Worm (Caenorhabditis elegans) whole organism, L1 larva: ENCODE data around the gene hpo-28.

Source experiments
- C04F5.9 ChIP-seq: sonication (generic microtip); optimal IDR thresholded peaks from 2 replicates; lab custom pipeline; 2016; ENCODE audit warnings: missing genetic modification characterization, missing compliant biosample characterization
- C16A3.4 ChIP-seq: fragments of 150-350 bp; optimal IDR thresholded peaks from 2 replicates; lab custom pipeline; 2014; ENCODE audit warnings: missing biosample characterization, missing genetic modification characterization
- aha-1 ChIP-seq: fragments of 150-350 bp; optimal IDR thresholded peaks from 2 replicates; lab custom pipeline; 2014; ENCODE audit warnings: missing biosample characterization, missing genetic modification characterization
- alr-1 ChIP-seq: fragments of 200-800 bp; sonication (Bioruptor generic); optimal IDR thresholded peaks from 2 replicates; lab custom pipeline; 2018; ENCODE audit warnings: borderline replicate concordance, mild to moderate bottlenecking, missing genetic modification characterization, missing compliant biosample characterization
- blmp-1 ChIP-seq: fragments of 150-350 bp; optimal IDR thresholded peaks from 2 replicates; lab custom pipeline; 2014; ENCODE audit warnings: missing biosample characterization, missing genetic modification characterization
- ceh-63 ChIP-seq: fragments of 200-800 bp; sonication (Bioruptor generic); optimal IDR thresholded peaks from 2 replicates; lab custom pipeline; 2018; ENCODE audit warnings: mild to moderate bottlenecking, missing genetic modification characterization, missing compliant biosample characterization
- ceh-8 ChIP-seq: fragments of 200-800 bp; sonication (Bioruptor generic); optimal IDR thresholded peaks from 2 replicates; lab custom pipeline; 2018; ENCODE audit warnings: mild to moderate bottlenecking, missing genetic modification characterization, moderate library complexity, missing compliant biosample characterization
- ceh-82 ChIP-seq, 3 experiments: fragments of 150-350 bp in 1 of 3; sonication (generic microtip) in 2 of 3; optimal IDR thresholded peaks; 2 replicates each; lab custom pipeline; 2014 to 2017; ENCODE audit warnings: missing biosample characterization in 3 of 3, missing genetic modification characterization in 3 of 3
- ceh-90 ChIP-seq: sonication (generic microtip); optimal IDR thresholded peaks from 2 replicates; lab custom pipeline; 2016; ENCODE audit warnings: missing genetic modification characterization, missing compliant biosample characterization
- dpl-1 ChIP-seq, 3 experiments: fragments of 150-350 bp in 2 of 3; sonication (generic microtip) in 1 of 3; optimal IDR thresholded peaks; 2 replicates each; lab custom pipeline; 2014 to 2017; ENCODE audit warnings: missing biosample characterization in 3 of 3, missing genetic modification characterization in 3 of 3, missing genetic modification reagents in 3 of 3
- efl-1 ChIP-seq, 4 experiments: fragments of 150-350 bp; optimal IDR thresholded peaks in 3 of 4; peaks in 1 of 4; 1 replicate in 1 of 4; 2 replicates in 3 of 4; lab custom pipeline; 2014; ENCODE audit warnings: missing biosample characterization in 2 of 4, missing genetic modification characterization in 2 of 4, missing genetic modification reagents in 2 of 4
- efl-3 ChIP-seq: fragments of 200-800 bp; sonication (Bioruptor generic); optimal IDR thresholded peaks from 2 replicates; lab custom pipeline; 2018; ENCODE audit warnings: mild to moderate bottlenecking, missing genetic modification characterization, missing compliant biosample characterization
- egl-13 ChIP-seq: sonication (generic microtip); optimal IDR thresholded peaks from 2 replicates; lab custom pipeline; 2016; ENCODE audit warnings: missing genotype, missing genetic modification reagents, missing genetic modification characterization, missing compliant biosample characterization
- egl-27 ChIP-seq, 2 experiments: fragments of 150-350 bp in 1 of 2; sonication (generic microtip); optimal IDR thresholded peaks; 3 replicates each; lab custom pipeline; 2017 to 2018; ENCODE audit warnings: missing biosample characterization in 2 of 2, missing genetic modification characterization in 2 of 2, missing genetic modification reagents in 2 of 2
- elt-2 ChIP-seq: sonication (generic microtip); optimal IDR thresholded peaks from 2 replicates; lab custom pipeline; 2016; ENCODE audit warnings: missing genetic modification characterization, mild to moderate bottlenecking, inconsistent platforms, missing compliant biosample characterization, missing genetic modification reagents
- ets-5 ChIP-seq: fragments of 200-800 bp; sonication (Bioruptor generic); IDR thresholded peaks from 2 replicates; pipeline ENCODE4 v1.3.6; 2022; ENCODE audit warnings: missing genetic modification characterization, missing compliant biosample characterization
- fkh-10 ChIP-seq: sonication (generic microtip); optimal IDR thresholded peaks from 2 replicates; lab custom pipeline; 2017; ENCODE audit warnings: missing biosample characterization, missing genetic modification reagents, missing genetic modification characterization
- fos-1 ChIP-seq: fragments of 150-350 bp; optimal IDR thresholded peaks from 2 replicates; lab custom pipeline; 2014; ENCODE audit warnings: missing biosample characterization, missing genetic modification characterization
- grh-1 ChIP-seq: fragments of 200-800 bp; sonication (Bioruptor generic); IDR thresholded peaks from 2 replicates; pipeline ENCODE4 v1.3.6; 2022; ENCODE audit warnings: missing genetic modification reagents, missing genetic modification characterization, missing compliant biosample characterization
- hlh-17 ChIP-seq: fragments of 200-800 bp; sonication (Bioruptor generic); optimal IDR thresholded peaks from 2 replicates; lab custom pipeline; 2018; ENCODE audit warnings: missing genetic modification characterization, mild to moderate bottlenecking, missing compliant biosample characterization, moderate library complexity, borderline replicate concordance
- hpl-2 ChIP-seq: fragments of 150-350 bp; optimal IDR thresholded peaks from 2 replicates; lab custom pipeline; 2014; ENCODE audit warnings: missing biosample characterization, missing genetic modification reagents, missing genetic modification characterization
- irx-1 ChIP-seq: sonication (generic microtip); optimal IDR thresholded peaks from 2 replicates; lab custom pipeline; 2016; ENCODE audit warnings: missing genetic modification characterization, missing compliant biosample characterization
- isw-1 ChIP-seq: fragments of 200-800 bp; sonication (Bioruptor generic); IDR thresholded peaks from 2 replicates; pipeline ENCODE4 v1.3.6; 2022; ENCODE audit warnings: missing genetic modification characterization, missing compliant biosample characterization
- lin-13 ChIP-seq: fragments of 150-350 bp; optimal IDR thresholded peaks from 2 replicates; lab custom pipeline; 2014; ENCODE audit warnings: missing biosample characterization, missing genetic modification reagents, missing genetic modification characterization
- lin-14 ChIP-seq: fragments of 200-800 bp; sonication (Bioruptor generic); optimal IDR thresholded peaks from 2 replicates; lab custom pipeline; 2018; ENCODE audit warnings: mild to moderate bottlenecking, missing genetic modification characterization, moderate library complexity, missing compliant biosample characterization
- lin-15B ChIP-seq: fragments of 150-350 bp; sonication (generic microtip); optimal IDR thresholded peaks from 3 replicates; lab custom pipeline; 2014; ENCODE audit warnings: missing biosample characterization, missing genetic modification characterization
- lin-35 ChIP-seq, 2 experiments: fragments of 150-350 bp; optimal IDR thresholded peaks; 2 replicates each; lab custom pipeline; 2014; ENCODE audit warnings: missing biosample characterization in 2 of 2, missing genetic modification characterization in 2 of 2, missing genetic modification reagents in 2 of 2
- lir-3 ChIP-seq: sonication (generic microtip); optimal IDR thresholded peaks from 2 replicates; lab custom pipeline; 2016; ENCODE audit warnings: mild to moderate bottlenecking, missing genetic modification characterization, moderate library complexity, missing compliant biosample characterization; ENCODE audit not compliant: poor library complexity
- mdl-1 ChIP-seq, 2 experiments: fragments of 150-350 bp; optimal IDR thresholded peaks; 2 replicates each; lab custom pipeline; 2014 to 2017; ENCODE audit warnings: missing biosample characterization in 2 of 2, missing genetic modification characterization in 2 of 2, inconsistent platforms in 1 of 2
- mef-2 ChIP-seq: fragments of 150-350 bp; optimal IDR thresholded peaks from 2 replicates; lab custom pipeline; 2014; ENCODE audit warnings: missing biosample characterization, missing genetic modification characterization
- nhr-12 ChIP-seq: sonication (generic microtip); optimal IDR thresholded peaks from 2 replicates; lab custom pipeline; 2017; ENCODE audit warnings: missing biosample characterization, missing genetic modification characterization
- nhr-20 ChIP-seq: sonication (generic microtip); optimal IDR thresholded peaks from 2 replicates; lab custom pipeline; 2016; ENCODE audit warnings: mild to moderate bottlenecking, missing genetic modification characterization, missing compliant biosample characterization
- nhr-47 ChIP-seq: sonication (generic microtip); optimal IDR thresholded peaks from 2 replicates; lab custom pipeline; 2016; ENCODE audit warnings: mild to moderate bottlenecking, missing genetic modification characterization, moderate library complexity, missing compliant biosample characterization
- nhr-71 ChIP-seq: sonication (generic microtip); optimal IDR thresholded peaks from 2 replicates; lab custom pipeline; 2016; ENCODE audit warnings: mild to moderate bottlenecking, missing genetic modification characterization, moderate library complexity, missing compliant biosample characterization
- nhr-76 ChIP-seq: sonication (generic microtip); optimal IDR thresholded peaks from 2 replicates; lab custom pipeline; 2017; ENCODE audit warnings: missing biosample characterization, missing genetic modification characterization
- rnt-1 ChIP-seq: sonication (generic microtip); optimal IDR thresholded peaks from 2 replicates; lab custom pipeline; 2016; ENCODE audit warnings: mild to moderate bottlenecking, missing genetic modification characterization, moderate library complexity, missing compliant biosample characterization
- snpc-4 ChIP-seq: fragments of 150-350 bp; optimal IDR thresholded peaks from 2 replicates; lab custom pipeline; 2014; ENCODE audit warnings: missing biosample characterization, missing genetic modification characterization
- snu-23 ChIP-seq: sonication (generic microtip); optimal IDR thresholded peaks from 2 replicates; lab custom pipeline; 2016; ENCODE audit warnings: missing genetic modification characterization, missing compliant biosample characterization
- sox-4 ChIP-seq: sonication (generic microtip); optimal IDR thresholded peaks from 2 replicates; lab custom pipeline; 2016; ENCODE audit warnings: missing genetic modification characterization, missing compliant biosample characterization
- sptf-1 ChIP-seq: fragments of 150-350 bp; optimal IDR thresholded peaks from 2 replicates; lab custom pipeline; 2014; ENCODE audit warnings: missing biosample characterization, missing genetic modification characterization
- tbx-2 ChIP-seq: sonication (generic microtip); optimal IDR thresholded peaks from 2 replicates; lab custom pipeline; 2016; ENCODE audit warnings: missing genetic modification characterization, missing compliant biosample characterization
- unc-30 ChIP-seq: sonication (generic microtip); optimal IDR thresholded peaks from 2 replicates; lab custom pipeline; 2017; ENCODE audit warnings: missing biosample characterization, missing genetic modification characterization
- unc-86 ChIP-seq: sonication (generic microtip); optimal IDR thresholded peaks from 2 replicates; lab custom pipeline; 2016; ENCODE audit warnings: missing genetic modification characterization, missing compliant biosample characterization
- ztf-11 ChIP-seq, 2 experiments: sonication (generic microtip); optimal IDR thresholded peaks; 2 replicates each; lab custom pipeline; 2016 to 2017; ENCODE audit warnings: missing genetic modification characterization in 2 of 2, missing biosample characterization in 1 of 2, missing compliant biosample characterization in 1 of 2
- ztf-4 ChIP-seq: fragments of 150-350 bp; optimal IDR thresholded peaks from 2 replicates; lab custom pipeline; 2014; ENCODE audit warnings: missing biosample characterization, missing genetic modification characterization

The hpo-28 gene

ce11 chrIII:5678935-5679334 is 30.2 kb downstream of the hpo-28 start, which contains the start of the genes ska-3 and rps-12 (continued):
- TF ChIP-seq elt-2 (tag; lab: Kevin White, UChicago): peak; percentile 91
- peak; percentile 83 for TF ChIP-seq ceh-63 (GFP tag; lab: Kevin White, UChicago)
- TF ChIP-seq unc-86 (tag; lab: Kevin White, UChicago): peak; percentile 99
- TF ChIP-seq lin-35 (GFP tag; optimal IDR thresholded peaks at IDR 0.05; lab: Kevin White, UChicago): peak; percentile 98 to 100
- peak; percentile 99 for TF ChIP-seq lin-13 (GFP tag; lab: Kevin White, UChicago)
- TF ChIP-seq lin-15B (tag; lab: Kevin White, UChicago): peak; percentile 100
- peak; percentile 89 for TF ChIP-seq sox-4 (tag; lab: Kevin White, UChicago)
- peak; percentile 99 for TF ChIP-seq snu-23
- peak; percentile 97 for TF ChIP-seq ceh-8
- TF ChIP-seq nhr-71 (tag; lab: Kevin White, UChicago): peak; percentile 99
- peak; percentile 54 to 99 for TF ChIP-seq mdl-1 (tag; optimal IDR thresholded peaks at IDR 0.05; lab: Kevin White, UChicago)
- peak; percentile 91 for TF ChIP-seq aha-1
- TF ChIP-seq tbx-2 (tag; lab: Kevin White, UChicago): peak; percentile 99
- TF ChIP-seq snpc-4 (tag; lab: Kevin White, UChicago): peak; percentile 93
- TF ChIP-seq hpl-2 (GFP tag; lab: Kevin White, UChicago): peak; percentile 96
- peak; percentile 99 for TF ChIP-seq nhr-20 (tag; lab: Kevin White, UChicago)
- no peak for TF ChIP-seq hlh-17
- peak; percentile 98 to 99 for TF ChIP-seq efl-1 (optimal IDR thresholded peaks at IDR 0.05; lab: Kevin White, UChicago)
- TF ChIP-seq efl-1 (GFP tag; optimal IDR thresholded peaks at IDR 0.05 in 1 of 2; lab: Kevin White, UChicago): peak; percentile 95 to 100
- TF ChIP-seq lir-3: peak; percentile 93
- peak; percentile 96 for TF ChIP-seq egl-13 (tag; lab: Kevin White, UChicago)
- TF ChIP-seq blmp-1 (tag; lab: Kevin White, UChicago): peak; percentile 92
- TF ChIP-seq nhr-47 (tag; lab: Kevin White, UChicago): peak; percentile 99
- peak; percentile 82 for TF ChIP-seq nhr-76 (tag; lab: Kevin White, UChicago)
- TF ChIP-seq mef-2 (tag; lab: Kevin White, UChicago): peak; percentile 94
- TF ChIP-seq fkh-10 (GFP tag; lab: Kevin White, UChicago): peak; percentile 99
- peak; percentile 100 for TF ChIP-seq C16A3.4 (tag; lab: Kevin White, UChicago)
- TF ChIP-seq isw-1 (GFP tag; lab: Robert Waterston, UW): peak; percentile 99
- peak; percentile 40 for TF ChIP-seq efl-3 (GFP tag; lab: Kevin White, UChicago)
- peak; percentile 99 for TF ChIP-seq rnt-1 (tag; lab: Kevin White, UChicago)
- TF ChIP-seq grh-1 (GFP tag; lab: Robert Waterston, UW): peak; percentile 97
- TF ChIP-seq unc-30 (tag; lab: Kevin White, UChicago): peak; percentile 33
- peak; percentile 98 for TF ChIP-seq lin-14
- TF ChIP-seq C04F5.9 (tag; lab: Kevin White, UChicago): peak; percentile 96
- peak; percentile 98 for TF ChIP-seq fos-1
- TF ChIP-seq irx-1 (tag; lab: Kevin White, UChicago): peak; percentile 96
- no peak for TF ChIP-seq sptf-1 (tag; lab: Kevin White, UChicago)
- no peak for TF ChIP-seq ets-5 (GFP tag; lab: Robert Waterston, UW)
- TF ChIP-seq nhr-12: peak; percentile 58
- TF ChIP-seq ztf-11 (tag; optimal IDR thresholded peaks at IDR 0.05; lab: Kevin White, UChicago): peak; percentile 29 to 93
- TF ChIP-seq dpl-1 (GFP tag; optimal IDR thresholded peaks at IDR 0.05; lab: Kevin White, UChicago): peak; percentile 97 to 99 (median 98)
- peak; percentile 90 to 92 for TF ChIP-seq egl-27 (tag; optimal IDR thresholded peaks at IDR 0.05; lab: Kevin White, UChicago)
- peak; percentile 98 for TF ChIP-seq ztf-4 (tag; lab: Kevin White, UChicago)
- peak; percentile 69 for TF ChIP-seq ceh-90 (tag; lab: Kevin White, UChicago)
- TF ChIP-seq alr-1 (tag; lab: Kevin White, UChicago): no peak
- peak; percentile 99 to 100 (median 100) for TF ChIP-seq ceh-82 (tag; optimal IDR thresholded peaks at IDR 0.05; lab: Kevin White, UChicago)
